Worm (Caenorhabditis elegans): ENCODE results near the gene clec-117.
A peak's percentile ranks its signal among the peaks of the same experiment; 100 is the strongest.
"Not testable (repeated sequence)": the region's sequence is repeated elsewhere in the genome, so short reads cannot be mapped to it uniquely, and the experiment has no call there.

The clec-117 gene

ce11 chrII:264053-264452 lies 32.8 kb downstream of the clec-117 start, which contains the start of gene B0432.14:
Gene B0432.14 (plus strand): TSS chrII:264353.
- TF ChIP-seq Y53F4B.3 (GFP tag; IDR thresholded peaks at IDR 0.05) = no peak
- TF ChIP-seq B0019.2 (GFP tag; conservative IDR thresholded peaks at IDR 0.05) = no peak
- no peak for TF ChIP-seq F52B5.7 (tag; optimal IDR thresholded peaks at IDR 0.05)
- TF ChIP-seq let-607 (tag; optimal IDR thresholded peaks at IDR 0.05) = no peak

ce11 chrII:263563-263962 lies 33.2 kb downstream of the clec-117 start, which contains the start of gene scc-2:
Gene scc-2 (minus strand): TSS chrII:263663.
- TF ChIP-seq mcd-1 (GFP tag; IDR thresholded peaks at IDR 0.05) = no peak
- no peak for TF ChIP-seq tbx-9 (tag; optimal IDR thresholded peaks at IDR 0.05; ENCODE audit: borderline replicate concordance)
- TF ChIP-seq aptf-3 (GFP tag; IDR thresholded peaks at IDR 0.05) = no peak
- no peak for TF ChIP-seq ztf-6 (GFP tag; IDR thresholded peaks at IDR 0.05)
- no peak for TF ChIP-seq athp-1 (tag; optimal IDR thresholded peaks at IDR 0.05)
- no peak for TF ChIP-seq F22D6.2 (tag; optimal IDR thresholded peaks at IDR 0.05)
- no peak for TF ChIP-seq F57A8.1 (GFP tag; optimal IDR thresholded peaks at IDR 0.05)

- TF ChIP-seq T26A5.8 (tag; optimal IDR thresholded peaks at IDR 0.05) = no peak
- no peak for TF ChIP-seq attf-6 (GFP tag; IDR thresholded peaks at IDR 0.05)
- no peak for TF ChIP-seq C06A6.2 (GFP tag; conservative IDR thresholded peaks at IDR 0.05)
Observed at ce11 chrII:257519-257918, 39.3 kb downstream of the clec-117 start, which contains the start of gene cat-2. Gene cat-2 (plus strand): TSS chrII:257819.

ce11 chrII:255753-256152 lies 41.1 kb downstream of the clec-117 start:
- not testable (repeated sequence) for TF ChIP-seq snpc-4 (GFP tag; optimal IDR thresholded peaks at IDR 0.05)
- TF ChIP-seq snpc-4 (tag; optimal IDR thresholded peaks at IDR 0.05) = peak in 2 of 4 experiments; percentile 84 to 91

ce11 chrII:255124-255523 lies 41.7 kb downstream of the clec-117 start:
- TF ChIP-seq ceh-40 (GFP tag; IDR thresholded peaks at IDR 0.05) = 0 out of 2 replicates have a peak, but pooled peaks have one; percentile 24
- TF ChIP-seq let-526 (GFP tag; IDR thresholded peaks at IDR 0.05) = peak; percentile 82; the same call in 1 of the 2 replicates
- TF ChIP-seq lsy-27 (tag; optimal IDR thresholded peaks at IDR 0.05; ENCODE audit: borderline replicate concordance, insufficient read depth) = peak; percentile 66
- TF ChIP-seq K11D2.4 (GFP tag; IDR thresholded peaks at IDR 0.05) = peak; percentile 92
- no peak for TF ChIP-seq dpff-1 (tag; optimal IDR thresholded peaks at IDR 0.05)
- peak; percentile 51 for TF ChIP-seq rpc-1 (optimal IDR thresholded peaks at IDR 0.05)
- TF ChIP-seq rpc-1 (tag; optimal IDR thresholded peaks at IDR 0.05) = no peak
- TF ChIP-seq Y95B8A.8 (GFP tag; IDR thresholded peaks at IDR 0.05) = peak; percentile 93
- TF ChIP-seq ztf-26 (tag; optimal IDR thresholded peaks at IDR 0.05) = peak; percentile 76
- peak; percentile 42 for TF ChIP-seq ets-4 (GFP tag; optimal IDR thresholded peaks at IDR 0.05)
- TF ChIP-seq cebp-1 (GFP tag; IDR thresholded peaks at IDR 0.05) = peak; percentile 59; the same call in 1 of the 2 replicates
- TF ChIP-seq cebp-1 (tag; optimal IDR thresholded peaks at IDR 0.05) = no peak
- TF ChIP-seq zim-3 (tag; optimal IDR thresholded peaks at IDR 0.05) = peak; percentile 48
- peak; percentile 90 for TF ChIP-seq tlf-1 (GFP tag; optimal IDR thresholded peaks at IDR 0.05)
- TF ChIP-seq mcd-1 (GFP tag; IDR thresholded peaks at IDR 0.05) = peak; percentile 100
- no peak for TF ChIP-seq F37B4.10 (GFP tag; IDR thresholded peaks at IDR 0.05)
- TF ChIP-seq F39B2.1 (GFP tag; IDR thresholded peaks at IDR 0.05) = no peak
- TF ChIP-seq C17E4.6 (GFP tag; IDR thresholded peaks at IDR 0.05) = no peak
- TF ChIP-seq ztf-22 (GFP tag; optimal IDR thresholded peaks at IDR 0.05) = peak; percentile 59
- peak; percentile 4 for TF ChIP-seq nhr-90 (tag; optimal IDR thresholded peaks at IDR 0.05)
- no peak for TF ChIP-seq F10E7.11 (tag; optimal IDR thresholded peaks at IDR 0.05)
- no peak for TF ChIP-seq sea-2 (GFP tag; IDR thresholded peaks at IDR 0.05)
- peak; percentile 17 for TF ChIP-seq B0035.1 (tag; optimal IDR thresholded peaks at IDR 0.05)
- TF ChIP-seq aptf-3 (GFP tag; IDR thresholded peaks at IDR 0.05) = no peak
- TF ChIP-seq F52B5.7 (tag; optimal IDR thresholded peaks at IDR 0.05) = peak; percentile 54
- TF ChIP-seq ztf-3 (GFP tag; optimal IDR thresholded peaks at IDR 0.05) = no peak
- TF ChIP-seq repo-1 (tag; optimal IDR thresholded peaks at IDR 0.05) = peak; percentile 66
- TF ChIP-seq snpc-1.1 (tag; optimal IDR thresholded peaks at IDR 0.05; ENCODE audit: insufficient read depth) = peak; percentile 86
- peak; percentile 14 for TF ChIP-seq xnd-1 (tag; optimal IDR thresholded peaks at IDR 0.05)

All from whole organism, young adult.